Worm (Caenorhabditis elegans) whole organism, late embryonic: ENCODE data around the gene nhr-181.

Source experiments
- C08G9.2 ChIP-seq: sonication (generic microtip); optimal IDR thresholded peaks from 2 replicates; lab custom pipeline; 2016; ENCODE audit warnings: mild to moderate bottlenecking, missing genetic modification characterization, moderate library complexity, missing compliant biosample characterization
- K02D7.2 ChIP-seq: sonication (generic microtip); optimal IDR thresholded peaks from 2 replicates; lab custom pipeline; 2017; ENCODE audit warnings: mild to moderate bottlenecking, missing genetic modification characterization, missing compliant biosample characterization
- ama-1 ChIP-seq: fragments of 150-350 bp; optimal IDR thresholded peaks from 2 replicates; lab custom pipeline; 2014
- ceh-18 ChIP-seq: sonication (generic microtip); optimal IDR thresholded peaks from 2 replicates; lab custom pipeline; 2016; ENCODE audit warnings: missing genetic modification characterization, missing compliant biosample characterization
- ceh-31 ChIP-seq: sonication (generic microtip); optimal IDR thresholded peaks from 2 replicates; lab custom pipeline; 2016; ENCODE audit warnings: missing genetic modification characterization, missing compliant biosample characterization
- ceh-48 ChIP-seq: sonication (generic microtip); optimal IDR thresholded peaks from 2 replicates; lab custom pipeline; 2016; ENCODE audit warnings: missing genetic modification characterization, inconsistent platforms, missing compliant biosample characterization
- fkh-10 ChIP-seq: fragments of 150-350 bp; optimal IDR thresholded peaks from 2 replicates; lab custom pipeline; 2014; ENCODE audit warnings: missing biosample characterization, missing genetic modification reagents, missing genetic modification characterization
- pha-2 ChIP-seq: sonication (generic microtip); optimal IDR thresholded peaks from 2 replicates; lab custom pipeline; 2017; ENCODE audit warnings: mild to moderate bottlenecking, missing genetic modification characterization, missing compliant biosample characterization
- pros-1 ChIP-seq: fragments of 150-350 bp; optimal IDR thresholded peaks from 2 replicates; lab custom pipeline; 2014; ENCODE audit warnings: missing biosample characterization, missing genetic modification reagents, missing genetic modification characterization
- tbx-7 ChIP-seq: sonication (generic microtip); optimal IDR thresholded peaks from 2 replicates; lab custom pipeline; 2016; ENCODE audit warnings: missing genotype, missing genetic modification characterization, missing compliant biosample characterization
- ttx-3 ChIP-seq: sonication (generic microtip); optimal IDR thresholded peaks from 2 replicates; lab custom pipeline; 2016; ENCODE audit warnings: missing genetic modification reagents, missing genetic modification characterization, missing compliant biosample characterization
- unc-3 ChIP-seq, 2 experiments: fragments of 200-800 bp in 1 of 2; sonication (Bioruptor generic) in 1 of 2; sonication (generic microtip) in 1 of 2; conservative IDR thresholded peaks in 1 of 2; optimal IDR thresholded peaks in 1 of 2; 2 replicates each; pipeline versions ENCODE4 v1.3.6 to Lab custom; 2016 to 2022; ENCODE audit warnings: missing compliant biosample characterization in 2 of 2, missing genetic modification characterization in 2 of 2, missing genetic modification reagents in 1 of 2

ce11 chrV:4143034-4143433 lies 48.2 kb downstream of the nhr-181 start:
- TF ChIP-seq fkh-10 (no peak), tbx-7 (tag; lab: Kevin White, UChicago) (no peak), unc-3 (GFP tag; conservative IDR thresholded peaks at IDR 0.05; lab: Robert Waterston, UW) (no peak), unc-3 (tag; optimal IDR thresholded peaks at IDR 0.05; lab: Kevin White, UChicago) (no peak), C08G9.2 (tag; lab: Kevin White, UChicago) (no peak), K02D7.2 (tag; lab: Kevin White, UChicago) (no peak), ama-1 (no peak), pros-1 (no peak), ceh-31 (tag; lab: Kevin White, UChicago) (no peak), ttx-3 (no peak), pha-2 (no peak), ceh-48 (tag; lab: Kevin White, UChicago) (peak; percentile 33), ceh-18 (tag; lab: Kevin White, UChicago) (no peak)
